Worm (Caenorhabditis elegans) whole organism, late embryonic: Measurements from ENCODE around the gene exc-7.

Source experiments
- C38D4.7 ChIP-seq: fragments of 200-800 bp; sonication (Bioruptor generic); optimal IDR thresholded peaks from 2 replicates; lab custom pipeline; 2018; ENCODE audit warnings: mild to moderate bottlenecking, missing genetic modification characterization, moderate library complexity, missing compliant biosample characterization
- T23F11.4 ChIP-seq: fragments of 200-800 bp; sonication (Bioruptor generic); optimal IDR thresholded peaks from 2 replicates; lab custom pipeline; 2018; ENCODE audit warnings: mild to moderate bottlenecking, missing genetic modification characterization, missing compliant biosample characterization
- ama-1 ChIP-seq: fragments of 150-350 bp; optimal IDR thresholded peaks from 2 replicates; lab custom pipeline; 2014
- ceh-22 ChIP-seq: sonication (generic microtip); optimal IDR thresholded peaks from 2 replicates; lab custom pipeline; 2017; ENCODE audit warnings: missing biosample characterization, missing genetic modification characterization
- elt-4 ChIP-seq: sonication (generic microtip); optimal IDR thresholded peaks from 2 replicates; lab custom pipeline; 2016; ENCODE audit warnings: missing genetic modification characterization, missing compliant biosample characterization
- hlh-15 ChIP-seq: sonication (generic microtip); optimal IDR thresholded peaks from 2 replicates; lab custom pipeline; 2016; ENCODE audit warnings: missing genetic modification characterization, missing compliant biosample characterization
- nhr-11 ChIP-seq: fragments of 150-350 bp; optimal IDR thresholded peaks from 2 replicates; lab custom pipeline; 2014; ENCODE audit warnings: missing biosample characterization, missing genetic modification characterization
- sdc-2 ChIP-seq: sonication (generic microtip); optimal IDR thresholded peaks from 2 replicates; lab custom pipeline; 2016; ENCODE audit warnings: missing genotype, missing genetic modification characterization, missing compliant biosample characterization
- tbx-2 ChIP-seq: sonication (generic microtip); optimal IDR thresholded peaks from 2 replicates; lab custom pipeline; 2016; ENCODE audit warnings: missing genetic modification characterization, missing compliant biosample characterization

DNA sequence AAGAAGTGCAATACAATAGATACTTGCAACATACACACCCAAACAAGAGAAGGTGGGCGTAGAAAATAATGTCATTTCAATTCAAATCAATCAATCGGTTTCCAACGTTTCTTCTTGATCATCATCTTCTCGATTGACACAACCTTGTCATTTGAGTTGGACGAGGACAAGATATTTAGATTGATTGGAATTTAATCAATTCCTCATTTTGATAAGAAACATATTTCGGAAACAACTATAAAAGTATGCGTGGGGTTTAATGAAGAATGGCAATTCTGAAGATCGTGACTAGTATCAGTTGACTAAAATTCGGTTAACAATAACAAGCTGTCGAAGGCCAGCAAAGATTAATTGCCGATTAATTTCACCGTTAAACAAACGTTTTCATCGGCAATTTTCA is 44.8 kb downstream of the exc-7 start:
- TF ChIP-seq nhr-11 (tag; lab: Kevin White, UChicago) (no peak), elt-4 (tag; lab: Kevin White, UChicago) (no peak), ama-1 (lab: Kevin White, UChicago) (no peak), tbx-2 (no peak), T23F11.4 (no peak), C38D4.7 (no peak), hlh-15 (tag; lab: Kevin White, UChicago) (no peak), sdc-2 (tag; lab: Kevin White, UChicago) (no peak), ceh-22 (tag; lab: Kevin White, UChicago) (no peak)
